Worm (Caenorhabditis elegans): ENCODE measurements around the gene egl-6.

Gene egl-6

ce11 chrX:5983267-5983666 is 52.3 kb downstream of the egl-6 start:
- TF ChIP-seq flt-1 (GFP tag; IDR thresholded peaks at IDR 0.05): no peak
- TF ChIP-seq sea-1 (GFP tag; conservative IDR thresholded peaks at IDR 0.05): no peak
- TF ChIP-seq scrt-1 (GFP tag; IDR thresholded peaks at IDR 0.05): no peak
- TF ChIP-seq F13C5.2 (tag; optimal IDR thresholded peaks at IDR 0.05): no peak
- no peak for TF ChIP-seq ets-7 (tag; optimal IDR thresholded peaks at IDR 0.05)
- TF ChIP-seq tra-4 (tag; optimal IDR thresholded peaks at IDR 0.05): no peak
- no peak for TF ChIP-seq hmbx-1 (tag; optimal IDR thresholded peaks at IDR 0.05)
- TF ChIP-seq pes-1 (GFP tag; IDR thresholded peaks at IDR 0.05): no peak
- no peak for TF ChIP-seq ama-1 (optimal IDR thresholded peaks at IDR 0.05)
- no peak for TF ChIP-seq ceh-36 (tag; optimal IDR thresholded peaks at IDR 0.05)
- TF ChIP-seq ceh-13 (GFP tag; optimal IDR thresholded peaks at IDR 0.05): no peak
- TF ChIP-seq aly-1 (tag; optimal IDR thresholded peaks at IDR 0.05): no peak
- no peak for TF ChIP-seq B0310.2 (tag; optimal IDR thresholded peaks at IDR 0.05)
- no peak for TF ChIP-seq hmg-4 (GFP tag; optimal IDR thresholded peaks at IDR 0.05)
- no peak for TF ChIP-seq tbx-11 (GFP tag; IDR thresholded peaks at IDR 0.05)
- no peak for TF ChIP-seq hnd-1 (tag; optimal IDR thresholded peaks at IDR 0.05)
- TF ChIP-seq tbx-37 (GFP tag; conservative IDR thresholded peaks at IDR 0.05): no peak
